Fruit fly (Drosophila melanogaster) whole organism, embryonic: ENCODE results near the gene RpL34b.
A peak's percentile ranks its signal among the peaks of the same experiment; 100 is the strongest.

ENCODE experiments used
- C15 ChIP-seq: fragments of 200-800 bp; sonication (Bioruptor generic); IDR thresholded peaks from 3 replicates; pipeline ENCODE4 v1.3.6; 2022; ENCODE audit warnings: missing biosample characterization, missing genetic modification characterization
- CG10274 ChIP-seq: fragments of 200-800 bp; sonication (Bioruptor generic); optimal IDR thresholded peaks from 3 replicates; lab custom pipeline; 2017; ENCODE audit warnings: missing biosample characterization, mild to moderate bottlenecking, missing genetic modification characterization
- CG11560 ChIP-seq: fragments of 200-800 bp; sonication (Bioruptor generic); IDR thresholded peaks from 3 replicates; pipeline ENCODE4 v1.3.6; 2022; ENCODE audit warnings: missing biosample characterization, missing genetic modification characterization
- CG12104 ChIP-seq: fragments of 200-800 bp; sonication (Bioruptor generic); optimal IDR thresholded peaks from 3 replicates; lab custom pipeline; 2016; ENCODE audit warnings: missing biosample characterization, missing genetic modification characterization
- CG1233 ChIP-seq: fragments of 200-800 bp; sonication (Bioruptor generic); optimal IDR thresholded peaks from 4 replicates; lab custom pipeline; 2018; ENCODE audit warnings: missing biosample characterization, mild to moderate bottlenecking, missing genetic modification characterization
- CG13624 ChIP-seq: fragments of 200-800 bp; sonication (Bioruptor generic); optimal IDR thresholded peaks from 2 replicates; lab custom pipeline; 2016; ENCODE audit warnings: missing biosample characterization, missing genetic modification characterization
- CG14014 ChIP-seq: fragments of 200-800 bp; sonication (Bioruptor generic); IDR thresholded peaks from 2 replicates; pipeline ENCODE4 v1.3.6; 2022; ENCODE audit warnings: missing biosample characterization, missing genetic modification characterization
- CG16779 ChIP-seq: fragments of 200-800 bp; sonication (Bioruptor generic); IDR thresholded peaks from 2 replicates; pipeline ENCODE4 v1.3.6; 2022; ENCODE audit warnings: missing biosample characterization, missing genetic modification characterization
- CG16863 ChIP-seq: fragments of 200-800 bp; sonication (Bioruptor generic); optimal IDR thresholded peaks from 3 replicates; lab custom pipeline; 2016; ENCODE audit warnings: missing biosample characterization, missing genetic modification characterization
- CG17568 ChIP-seq: fragments of 200-800 bp; sonication (Bioruptor generic); optimal IDR thresholded peaks from 2 replicates; lab custom pipeline; 2018; ENCODE audit warnings: missing biosample characterization, mild to moderate bottlenecking, missing genetic modification characterization, moderate library complexity
- CG17612 ChIP-seq: fragments of 200-800 bp; sonication (Bioruptor generic); IDR thresholded peaks from 2 replicates; pipeline ENCODE4 v1.3.6; 2022; ENCODE audit warnings: missing biosample characterization, missing genetic modification characterization
- CG18599 ChIP-seq: fragments of 200-800 bp; sonication (Bioruptor generic); optimal IDR thresholded peaks from 3 replicates; lab custom pipeline; 2017; ENCODE audit warnings: missing biosample characterization, missing genetic modification characterization, mild to moderate bottlenecking, moderate library complexity, missing genetic modification reagents
- CG18619 ChIP-seq: fragments of 200-800 bp; sonication (Bioruptor generic); optimal IDR thresholded peaks from 3 replicates; lab custom pipeline; 2017; ENCODE audit warnings: missing biosample characterization, mild to moderate bottlenecking, missing genetic modification characterization
- CG30403 ChIP-seq: fragments of 200-800 bp; sonication (Bioruptor generic); optimal IDR thresholded peaks from 3 replicates; lab custom pipeline; 2016; ENCODE audit warnings: missing biosample characterization, missing genetic modification characterization
- CG31388 ChIP-seq: fragments of 200-800 bp; sonication (Bioruptor generic); optimal IDR thresholded peaks from 2 replicates; lab custom pipeline; 2016; ENCODE audit warnings: missing biosample characterization, missing genetic modification characterization
- CG32772 ChIP-seq: fragments of 200-800 bp; sonication (Bioruptor generic); IDR thresholded peaks from 2 replicates; pipeline ENCODE4 v1.3.6; 2022; ENCODE audit warnings: missing biosample characterization, missing genetic modification characterization
- CG4730 ChIP-seq: fragments of 200-800 bp; sonication (Bioruptor generic); IDR thresholded peaks from 2 replicates; pipeline ENCODE4 v1.3.6; 2022; ENCODE audit warnings: missing biosample characterization, missing genetic modification characterization
- Dad ChIP-seq: fragments of 200-800 bp; sonication (Bioruptor generic); optimal IDR thresholded peaks from 3 replicates; lab custom pipeline; 2016; ENCODE audit warnings: missing biosample characterization, missing genetic modification characterization
- Dp ChIP-seq: fragments of 200-800 bp; sonication (Bioruptor generic); optimal IDR thresholded peaks from 2 replicates; lab custom pipeline; 2018; ENCODE audit warnings: missing biosample characterization, mild to moderate bottlenecking, missing genetic modification characterization, moderate library complexity
- Ets97D ChIP-seq: fragments of 200-800 bp; sonication (Bioruptor generic); optimal IDR thresholded peaks from 3 replicates; lab custom pipeline; 2016; ENCODE audit warnings: missing biosample characterization, missing genetic modification characterization
- GATAe ChIP-seq: fragments of 200-800 bp; sonication (Bioruptor generic); conservative IDR thresholded peaks from 2 replicates; pipeline ENCODE4 v1.3.6; 2022; ENCODE audit warnings: missing biosample characterization, missing genetic modification characterization
- HLH3B ChIP-seq: fragments of 200-800 bp; sonication (Bioruptor generic); IDR thresholded peaks from 2 replicates; pipeline ENCODE4 v1.3.6; 2022; ENCODE audit warnings: missing biosample characterization, missing genetic modification characterization
- Hey ChIP-seq: fragments of 200-800 bp; sonication (Bioruptor generic); optimal IDR thresholded peaks from 3 replicates; lab custom pipeline; 2018; ENCODE audit warnings: missing biosample characterization, mild to moderate bottlenecking, missing genetic modification characterization
- MESR4 ChIP-seq: fragments of 200-800 bp; sonication (Bioruptor generic); optimal IDR thresholded peaks from 2 replicates; lab custom pipeline; 2018; ENCODE audit warnings: missing biosample characterization, mild to moderate bottlenecking, missing genetic modification characterization, moderate library complexity
- MTF-1 ChIP-seq: fragments of 200-800 bp; sonication (Bioruptor generic); optimal IDR thresholded peaks from 2 replicates; lab custom pipeline; 2018; ENCODE audit warnings: missing biosample characterization, mild to moderate bottlenecking, missing genetic modification characterization, borderline replicate concordance
- Side ChIP-seq: fragments of 200-800 bp; sonication (Bioruptor generic); optimal IDR thresholded peaks from 2 replicates; lab custom pipeline; 2016; ENCODE audit warnings: missing biosample characterization, missing genetic modification characterization
- Six4 ChIP-seq: fragments of 200-800 bp; sonication (Bioruptor generic); optimal IDR thresholded peaks from 2 replicates; lab custom pipeline; 2016; ENCODE audit warnings: missing biosample characterization, missing genetic modification characterization
- Sox100B ChIP-seq: fragments of 200-800 bp; sonication (Bioruptor generic); optimal IDR thresholded peaks from 3 replicates; lab custom pipeline; 2018; ENCODE audit warnings: missing biosample characterization, mild to moderate bottlenecking, missing genetic modification characterization
- abd-A ChIP-seq: fragments of 200-800 bp; sonication (Bioruptor generic); optimal IDR thresholded peaks from 3 replicates; lab custom pipeline; 2019; ENCODE audit warnings: missing biosample characterization, mild to moderate bottlenecking, missing genetic modification characterization, moderate library complexity
- bsh ChIP-seq, 2 experiments: fragments of 200-800 bp; sonication (Bioruptor generic); optimal IDR thresholded peaks; 2 replicates each; lab custom pipeline; 2017 to 2018; ENCODE audit warnings: mild to moderate bottlenecking in 2 of 2, missing biosample characterization in 2 of 2, missing genetic modification characterization in 2 of 2, moderate library complexity in 1 of 2
- crol ChIP-seq: fragments of 200-800 bp; sonication (Bioruptor generic); IDR thresholded peaks from 2 replicates; pipeline ENCODE4 v1.3.6; 2022; ENCODE audit warnings: missing biosample characterization, missing genetic modification characterization
- dimm ChIP-seq: fragments of 200-800 bp; sonication (Bioruptor generic); IDR thresholded peaks from 2 replicates; pipeline ENCODE4 v1.3.6; 2022; ENCODE audit warnings: missing biosample characterization, missing genetic modification characterization
- fd96Cb ChIP-seq: fragments of 200-800 bp; sonication (Bioruptor generic); optimal IDR thresholded peaks from 2 replicates; lab custom pipeline; 2018; ENCODE audit warnings: missing biosample characterization, mild to moderate bottlenecking, missing genetic modification characterization, moderate library complexity
- grau ChIP-seq: fragments of 200-800 bp; optimal IDR thresholded peaks from 3 replicates; lab custom pipeline; 2019; ENCODE audit warnings: missing biosample characterization, mild to moderate bottlenecking, missing genetic modification characterization, moderate library complexity
- gt ChIP-seq: fragments of 200-800 bp; sonication (Bioruptor generic); IDR thresholded peaks from 2 replicates; pipeline ENCODE4 v1.3.6; 2022; ENCODE audit warnings: missing biosample characterization, missing genetic modification characterization
- insv ChIP-seq, 2 experiments: fragments of 200-800 bp; sonication (Bioruptor generic); optimal IDR thresholded peaks; 3 replicates each; lab custom pipeline; 2016 to 2018; ENCODE audit warnings: missing biosample characterization in 2 of 2, missing genetic modification characterization in 2 of 2
- ken ChIP-seq: fragments of 200-800 bp; sonication (Bioruptor generic); IDR thresholded peaks from 3 replicates; pipeline ENCODE4 v1.3.6; 2022; ENCODE audit warnings: missing biosample characterization, missing genetic modification characterization
- lmd ChIP-seq: fragments of 200-800 bp; sonication (Bioruptor generic); IDR thresholded peaks from 2 replicates; pipeline ENCODE4 v1.3.6; 2022; ENCODE audit warnings: missing biosample characterization, missing genetic modification characterization
- lola ChIP-seq, 3 experiments: fragments of >200 bp in 2 of 3; fragments of 200-800 bp in 1 of 3; sonication (Bioruptor generic) in 1 of 3; optimal IDR thresholded peaks; 2 replicates each; lab custom pipeline; 2017 to 2019; ENCODE audit warnings: missing biosample characterization in 3 of 3, missing genetic modification characterization in 3 of 3, mild to moderate bottlenecking in 1 of 3, moderate library complexity in 1 of 3
- nom ChIP-seq: fragments of 200-800 bp; sonication (Bioruptor generic); optimal IDR thresholded peaks from 2 replicates; lab custom pipeline; 2017; ENCODE audit warnings: missing biosample characterization, missing genetic modification characterization, mild to moderate bottlenecking, moderate library complexity, missing genetic modification reagents
- oc ChIP-seq: fragments of 200-800 bp; sonication (Bioruptor generic); optimal IDR thresholded peaks from 2 replicates; lab custom pipeline; 2018; ENCODE audit warnings: missing biosample characterization, mild to moderate bottlenecking, missing genetic modification characterization, moderate library complexity
- pnt ChIP-seq: fragments of 200-800 bp; sonication (Bioruptor generic); optimal IDR thresholded peaks from 3 replicates; lab custom pipeline; 2016; ENCODE audit warnings: missing biosample characterization, missing genetic modification characterization
- pzg ChIP-seq: fragments of 200-800 bp; sonication (Bioruptor generic); optimal IDR thresholded peaks from 3 replicates; lab custom pipeline; 2018; ENCODE audit warnings: missing biosample characterization, mild to moderate bottlenecking, missing genetic modification characterization, moderate library complexity
- sim ChIP-seq: fragments of 200-800 bp; sonication (Bioruptor generic); IDR thresholded peaks from 2 replicates; pipeline ENCODE4 v1.3.6; 2022; ENCODE audit warnings: missing biosample characterization, missing genetic modification characterization
- stwl ChIP-seq: fragments of 200-800 bp; sonication (Bioruptor generic); optimal IDR thresholded peaks from 3 replicates; lab custom pipeline; 2018; ENCODE audit warnings: missing biosample characterization, mild to moderate bottlenecking, missing genetic modification characterization, moderate library complexity
- tin ChIP-seq: fragments of 200-800 bp; sonication (Bioruptor generic); optimal IDR thresholded peaks from 3 replicates; lab custom pipeline; 2016; ENCODE audit warnings: missing biosample characterization, missing genetic modification characterization
- zen ChIP-seq: fragments of 200-800 bp; sonication (Bioruptor generic); optimal IDR thresholded peaks from 3 replicates; lab custom pipeline; 2018; ENCODE audit warnings: missing biosample characterization, mild to moderate bottlenecking, missing genetic modification characterization, moderate library complexity

Gene RpL34b

DNA sequence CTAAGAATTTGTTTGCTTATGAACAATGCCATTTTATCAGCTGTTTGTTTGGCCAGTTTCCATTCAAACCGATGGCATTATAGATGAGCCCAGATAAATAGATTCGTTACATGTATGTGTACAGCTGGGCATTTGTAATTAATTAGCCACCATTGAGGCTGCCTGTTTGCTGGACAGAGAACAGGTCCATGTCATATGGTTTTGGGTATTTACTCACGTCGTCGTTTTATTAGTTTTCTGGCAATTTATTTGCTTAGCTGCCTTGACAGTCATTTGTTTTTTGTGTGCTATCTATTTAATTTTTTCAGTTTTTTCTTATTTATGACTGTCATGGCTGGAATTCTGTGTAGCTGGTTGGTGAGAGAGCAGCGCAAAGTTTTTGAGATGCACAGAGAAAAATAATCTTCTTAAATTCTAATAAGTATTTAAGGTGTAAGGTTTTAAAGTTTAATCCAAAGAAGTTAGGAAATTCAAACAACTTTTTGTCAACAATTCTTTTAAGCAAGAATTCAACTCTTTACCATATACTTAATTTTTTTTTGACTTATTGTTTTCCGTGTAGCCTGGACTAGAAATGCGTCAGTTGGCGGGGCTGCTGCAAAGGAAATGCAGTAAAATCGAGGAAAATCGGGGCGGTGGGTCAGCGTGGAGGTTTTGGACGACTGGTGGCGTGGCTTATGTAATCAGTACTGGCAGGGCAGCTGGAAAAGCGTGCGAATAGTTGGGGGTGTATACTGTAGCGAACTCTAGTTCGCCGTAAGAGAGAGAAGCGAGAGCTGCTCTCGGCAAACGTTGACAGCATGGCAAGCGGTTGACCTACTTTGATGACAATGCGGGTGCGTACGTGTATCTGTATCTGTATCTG is 33.7 kb upstream of the RpL34b start (continued):
- TF ChIP-seq CG12104 (GFP tag; lab: Kevin White, UChicago): peak; percentile 85
- peak; percentile 57; the same call in 1 of the 2 replicates for TF ChIP-seq sim (GFP tag; lab: Robert Waterston, UW)
- TF ChIP-seq CG18599: peak; percentile 91
- peak; percentile 74 for TF ChIP-seq tin (GFP tag; lab: Kevin White, UChicago)
- TF ChIP-seq CG14014: peak; percentile 91
- TF ChIP-seq zen (tag; lab: Kevin White, UChicago): peak; percentile 72
- TF ChIP-seq Hey: no peak
- TF ChIP-seq crol (GFP tag; lab: Robert Waterston, UW): 0 out of 2 replicates have a peak, but pooled peaks have one; percentile 39
- TF ChIP-seq GATAe (GFP tag; lab: Robert Waterston, UW): peak; percentile 71
- TF ChIP-seq CG4730 (GFP tag; lab: Robert Waterston, UW): peak; percentile 77
- TF ChIP-seq CG31388 (GFP tag; lab: Kevin White, UChicago): peak; percentile 44
- peak; percentile 87 for TF ChIP-seq fd96Cb (tag; lab: Kevin White, UChicago)
- TF ChIP-seq gt (GFP tag; lab: Robert Waterston, UW): 0 out of 2 replicates have a peak, but pooled peaks have one; percentile 7
- TF ChIP-seq CG18619 (GFP tag; lab: Kevin White, UChicago): peak; percentile 79
- peak; percentile 83 for TF ChIP-seq ken (GFP tag; lab: Robert Waterston, UW)
- TF ChIP-seq bsh (GFP tag; optimal IDR thresholded peaks at IDR 0.05; lab: Kevin White, UChicago): peak in 1 of 2 experiments; percentile 89
- peak; percentile 86 for TF ChIP-seq CG32772
- peak; percentile 57; the same call in 1 of the 2 replicates for TF ChIP-seq CG17612 (GFP tag; lab: Robert Waterston, UW)
- peak; percentile 91 for TF ChIP-seq CG30403 (GFP tag; lab: Kevin White, UChicago)
- no peak for TF ChIP-seq Dp (GFP tag; lab: Kevin White, UChicago)
- TF ChIP-seq CG16863 (GFP tag; lab: Kevin White, UChicago): peak; percentile 82
- peak; percentile 87 for TF ChIP-seq grau
- TF ChIP-seq nom (GFP tag; lab: Kevin White, UChicago): no peak
- peak; percentile 73 for TF ChIP-seq Side (GFP tag; lab: Kevin White, UChicago)
- no peak for TF ChIP-seq stwl (tag; lab: Kevin White, UChicago)
- TF ChIP-seq lmd (GFP tag; lab: Robert Waterston, UW): peak; percentile 84
- TF ChIP-seq Sox100B (GFP tag; lab: Kevin White, UChicago): peak; percentile 86
- no peak for TF ChIP-seq MESR4
- no peak for TF ChIP-seq pzg (GFP tag; lab: Kevin White, UChicago)
- TF ChIP-seq dimm (GFP tag; lab: Robert Waterston, UW): peak; percentile 82; the same call in 1 of the 2 replicates
- peak; percentile 82 for TF ChIP-seq CG1233 (GFP tag; lab: Kevin White, UChicago)
- TF ChIP-seq pnt (GFP tag; lab: Kevin White, UChicago): peak; percentile 69
- peak in 1 of 3 experiments; percentile 52 for TF ChIP-seq lola (GFP tag; optimal IDR thresholded peaks at IDR 0.05; lab: Kevin White, UChicago)
- peak in 1 of 2 experiments; percentile 2 for TF ChIP-seq insv (GFP tag; optimal IDR thresholded peaks at IDR 0.05; lab: Kevin White, UChicago)
- peak; percentile 69 for TF ChIP-seq oc (tag; lab: Kevin White, UChicago)
- TF ChIP-seq Six4: peak; percentile 77
- peak; percentile 17; the same call in 1 of the 3 replicates for TF ChIP-seq CG11560 (tag; lab: Robert Waterston, UW)
- peak; percentile 26 for TF ChIP-seq CG10274 (GFP tag; lab: Kevin White, UChicago)
- TF ChIP-seq Dad (GFP tag; lab: Kevin White, UChicago): peak; percentile 75
- TF ChIP-seq CG13624 (GFP tag; lab: Kevin White, UChicago): peak; percentile 84
- peak; percentile 73 for TF ChIP-seq HLH3B
- peak; percentile 75; the same call in 2 of the 3 replicates for TF ChIP-seq C15 (GFP tag; lab: Robert Waterston, UW)
- TF ChIP-seq Ets97D (GFP tag; lab: Kevin White, UChicago): peak; percentile 61
- TF ChIP-seq CG17568 (GFP tag; lab: Kevin White, UChicago): peak; percentile 64
- peak; percentile 40 for TF ChIP-seq abd-A (tag; lab: Kevin White, UChicago)
- TF ChIP-seq MTF-1 (GFP tag; lab: Kevin White, UChicago): peak; percentile 38
- peak; percentile 93 for TF ChIP-seq CG16779
